Fruit fly (Drosophila melanogaster): ENCODE results near the gene CG17075.

CG17075 gene

dm6 chr2L:273603-274002, 6.3 kb upstream of the CG17075 start, which contains the start of the genes mbm and CG11555 (continued):
- no peak for TF ChIP-seq CG5953 (GFP tag; IDR thresholded peaks at IDR 0.05)
- TF ChIP-seq inv (GFP tag; IDR thresholded peaks at IDR 0.05; ENCODE audit: partially characterized antibody), result no peak
- no peak for TF ChIP-seq CG8359 (GFP tag; optimal IDR thresholded peaks at IDR 0.05; ENCODE audit: borderline replicate concordance)
- TF ChIP-seq Hsf (GFP tag; optimal IDR thresholded peaks at IDR 0.05), result no peak
- no peak for TF ChIP-seq CG3065 (GFP tag; optimal IDR thresholded peaks at IDR 0.05)
- TF ChIP-seq Side (GFP tag; optimal IDR thresholded peaks at IDR 0.05), result no peak
- no peak for TF ChIP-seq CG11456 (GFP tag; IDR thresholded peaks at IDR 0.05)
- TF ChIP-seq CG10654 (GFP tag; optimal IDR thresholded peaks at IDR 0.05), result no peak
- no peak for TF ChIP-seq dan (GFP tag; IDR thresholded peaks at IDR 0.05)
- TF ChIP-seq br (optimal IDR thresholded peaks at IDR 0.05), result no peak
- no peak for TF ChIP-seq eyg (GFP tag; optimal IDR thresholded peaks at IDR 0.05)
- peak; percentile 66 for TF ChIP-seq YL-1 (GFP tag; optimal IDR thresholded peaks at IDR 0.05)
- no peak for TF ChIP-seq CG15011 (GFP tag; optimal IDR thresholded peaks at IDR 0.05)
- no peak for TF ChIP-seq Atf-2 (GFP tag; optimal IDR thresholded peaks at IDR 0.05)
- no peak for TF ChIP-seq CG14050 (GFP tag; IDR thresholded peaks at IDR 0.05)
- TF ChIP-seq MESR4 (GFP tag; optimal IDR thresholded peaks at IDR 0.05), result no peak
- TF ChIP-seq ase (GFP tag; IDR thresholded peaks at IDR 0.05), result no peak
- no peak for TF ChIP-seq seq (GFP tag; IDR thresholded peaks at IDR 0.05)
- no peak for TF ChIP-seq nerfin-2 (GFP tag; IDR thresholded peaks at IDR 0.05; ENCODE audit: partially characterized antibody)
- no peak for TF ChIP-seq CG17612 (GFP tag; IDR thresholded peaks at IDR 0.05)
- TF ChIP-seq gsb (GFP tag; IDR thresholded peaks at IDR 0.05), result no peak
- TF ChIP-seq HLH4C (GFP tag; IDR thresholded peaks at IDR 0.05; ENCODE audit: partially characterized antibody), result peak; percentile 50
- no peak for TF ChIP-seq CG8281 (tag; optimal IDR thresholded peaks at IDR 0.05)
- TF ChIP-seq lilli (GFP tag; optimal IDR thresholded peaks at IDR 0.05), result no peak
- no peak for TF ChIP-seq Oli (tag; optimal IDR thresholded peaks at IDR 0.05)
- TF ChIP-seq Dip2 (GFP tag; IDR thresholded peaks at IDR 0.05), result no peak
- no peak for TF ChIP-seq CG2889 (GFP tag; IDR thresholded peaks at IDR 0.05)
- TF ChIP-seq grn (GFP tag; optimal IDR thresholded peaks at IDR 0.05), result no peak
- TF ChIP-seq ind (GFP tag; optimal IDR thresholded peaks at IDR 0.05), result no peak
- no peak for TF ChIP-seq aop (GFP tag; IDR thresholded peaks at IDR 0.05)
- no peak for TF ChIP-seq tna (GFP tag; IDR thresholded peaks at IDR 0.05; ENCODE audit: partially characterized antibody)
- TF ChIP-seq Taf1 (GFP tag; IDR thresholded peaks at IDR 0.05), result no peak
- TF ChIP-seq HLH3B (GFP tag; IDR thresholded peaks at IDR 0.05), result no peak
- TF ChIP-seq Ptx1 (GFP tag; IDR thresholded peaks at IDR 0.05), result no peak
- no peak for TF ChIP-seq eve (GFP tag; optimal IDR thresholded peaks at IDR 0.05)
- no peak for TF ChIP-seq CG2199 (GFP tag; IDR thresholded peaks at IDR 0.05)
- peak; percentile 64 for TF ChIP-seq scrt (GFP tag; optimal IDR thresholded peaks at IDR 0.05)
- TF ChIP-seq ERR (GFP tag; optimal IDR thresholded peaks at IDR 0.05), result no peak
- TF ChIP-seq Adf1 (GFP tag; IDR thresholded peaks at IDR 0.05), result no peak
- TF ChIP-seq ci (GFP tag; IDR thresholded peaks at IDR 0.05), result no peak
- TF ChIP-seq CG1024 (GFP tag; IDR thresholded peaks at IDR 0.05), result no peak
- TF ChIP-seq shn (GFP tag; optimal IDR thresholded peaks at IDR 0.05), result no peak
- peak; percentile 56 for TF ChIP-seq B-H2 (GFP tag; optimal IDR thresholded peaks at IDR 0.05)
- peak; percentile 29 for TF ChIP-seq bbx (GFP tag; IDR thresholded peaks at IDR 0.05; ENCODE audit: partially characterized antibody)
- TF ChIP-seq sr (GFP tag; IDR thresholded peaks at IDR 0.05), result no peak
- peak; percentile 8 for TF ChIP-seq CG30403 (GFP tag; optimal IDR thresholded peaks at IDR 0.05)
- no peak for TF ChIP-seq sens (GFP tag)
- no peak for TF ChIP-seq da (GFP tag; optimal IDR thresholded peaks at IDR 0.05)
- TF ChIP-seq chif (GFP tag; optimal IDR thresholded peaks at IDR 0.05), result no peak
- no peak for TF ChIP-seq caup (GFP tag; optimal IDR thresholded peaks at IDR 0.05; ENCODE audit: severe bottlenecking)
- peak; percentile 40 for TF ChIP-seq Meics (GFP tag; optimal IDR thresholded peaks at IDR 0.05)
- no peak for TF ChIP-seq dati (GFP tag; IDR thresholded peaks at IDR 0.05)
- TF ChIP-seq rib (GFP tag; IDR thresholded peaks at IDR 0.05), result no peak
- no peak for TF ChIP-seq Hand (GFP tag; optimal IDR thresholded peaks at IDR 0.05)
